Fruit fly (Drosophila melanogaster) ovary, adult (tissue): ENCODE results near the gene hfp.
A peak's percentile ranks its signal among the peaks of the same experiment; 100 is the strongest.

Experiments
- CG17801 ChIP-seq: fragments of 200-800 bp; optimal IDR thresholded peaks from 2 replicates; lab custom pipeline; 2019; ENCODE audit warnings: missing biosample characterization, mild to moderate bottlenecking, missing genetic modification characterization, moderate library complexity; ENCODE audit not compliant: partially characterized antibody

The hfp gene

dm6 chr3L:1531159-1531558, 28.8 kb upstream of the hfp start, which contains the start of gene Ir62a:
TSS of gene Ir62a (minus strand) at chr3L:1531259.
- no peak for TF ChIP-seq CG17801 (GFP tag; lab: Kevin White, UChicago)

DNA sequence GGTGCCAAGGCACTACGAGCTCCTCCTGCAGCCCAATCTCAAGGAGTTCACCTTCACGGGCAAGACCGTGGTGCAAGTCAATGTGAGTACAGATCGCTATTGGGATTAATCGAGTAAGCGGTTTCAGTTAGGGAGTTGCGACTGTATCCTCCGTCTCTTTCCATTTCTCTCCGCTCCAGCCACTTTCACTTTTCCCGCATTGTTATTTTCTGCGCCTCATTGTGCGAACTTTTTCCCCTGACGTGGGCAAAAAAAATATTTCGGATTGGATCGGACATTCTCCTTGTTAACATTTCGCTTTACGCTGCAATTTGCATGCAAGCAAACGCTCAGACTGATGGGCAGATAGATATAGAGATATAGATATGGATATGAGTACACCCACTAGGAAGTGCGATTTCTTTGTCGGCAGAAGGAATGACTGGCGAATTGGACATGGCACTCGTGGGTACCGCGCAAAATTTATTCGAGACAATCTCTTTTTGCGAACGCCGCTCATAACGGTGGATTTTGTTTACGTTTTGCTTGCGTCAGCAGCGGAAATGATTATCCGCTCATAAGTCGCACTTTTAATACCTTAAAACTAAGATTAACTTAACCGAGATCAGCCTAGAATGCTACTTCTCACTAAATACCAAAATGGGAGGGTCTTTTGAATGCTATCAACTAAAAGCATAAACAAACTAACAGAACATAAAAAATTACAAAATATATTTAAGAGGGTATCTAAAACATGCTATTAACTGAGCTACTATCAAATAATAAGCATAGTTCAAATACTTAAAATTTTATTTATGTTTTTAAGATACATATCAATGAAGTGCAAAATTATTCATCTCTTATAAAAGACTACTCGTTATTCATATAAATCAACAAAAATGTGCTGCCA, 16.6 kb upstream of the hfp start:
- TF ChIP-seq CG17801 (GFP tag; lab: Kevin White, UChicago) = peak; percentile 52

dm6 chr3L:1517274-1518047, 15.1 kb upstream of the hfp start:
- TF ChIP-seq CG17801 (GFP tag; lab: Kevin White, UChicago) = peak; percentile 9

dm6 chr3L:1516631-1517273, 14.4 kb upstream of the hfp start, which contains the start of gene cue:
TSS of gene cue (minus strand) at chr3L:1517271.
- no peak for TF ChIP-seq CG17801 (GFP tag; lab: Kevin White, UChicago)

dm6 chr3L:1515820-1516540, 13.6 kb upstream of the hfp start:
- peak; percentile 84 for TF ChIP-seq CG17801 (GFP tag; lab: Kevin White, UChicago)

DNA sequence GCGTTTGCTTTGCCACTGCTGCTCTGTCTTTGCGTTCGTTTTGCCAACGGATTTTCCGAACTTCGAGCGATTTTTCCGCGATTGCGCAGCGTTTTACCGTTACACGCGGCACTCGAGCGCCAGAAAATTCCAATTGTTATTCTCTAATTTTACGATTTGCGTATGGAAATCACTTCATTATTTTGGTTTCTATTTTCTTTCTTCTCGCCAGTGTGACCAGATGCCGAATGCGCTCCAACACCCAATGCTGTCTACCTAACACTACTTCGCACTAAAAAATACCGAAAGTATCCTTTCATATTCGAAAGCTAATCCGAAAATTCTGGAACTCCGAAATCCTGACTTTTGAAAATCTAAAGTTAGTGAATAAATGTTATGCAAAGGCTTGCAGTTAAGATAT, 6.0 kb downstream of the hfp start, which contains the start of gene CG12084:
Gene CG12084 (minus strand): TSS at position 236 of the 400 bp plus-strand sequence.
- TF ChIP-seq CG17801 (GFP tag; lab: Kevin White, UChicago) = no peak

dm6 chr3L:1495803-1496202, 6.6 kb downstream of the hfp start:
- no peak for TF ChIP-seq CG17801 (GFP tag; lab: Kevin White, UChicago)

- no peak for TF ChIP-seq CG17801 (GFP tag; lab: Kevin White, UChicago)
These were observed 12.9 kb downstream of the hfp start, which contains the start of gene stet for dm6 chr3L:1489523-1489922. TSS of gene stet (minus strand) at chr3L:1489547.

- no peak for TF ChIP-seq CG17801 (GFP tag; lab: Kevin White, UChicago)
These were observed 13.7 kb downstream of the hfp start for dm6 chr3L:1488592-1489183.

- TF ChIP-seq CG17801 (GFP tag; lab: Kevin White, UChicago) = no peak
These were observed 17.6 kb downstream of the hfp start for dm6 chr3L:1484747-1485146.

DNA sequence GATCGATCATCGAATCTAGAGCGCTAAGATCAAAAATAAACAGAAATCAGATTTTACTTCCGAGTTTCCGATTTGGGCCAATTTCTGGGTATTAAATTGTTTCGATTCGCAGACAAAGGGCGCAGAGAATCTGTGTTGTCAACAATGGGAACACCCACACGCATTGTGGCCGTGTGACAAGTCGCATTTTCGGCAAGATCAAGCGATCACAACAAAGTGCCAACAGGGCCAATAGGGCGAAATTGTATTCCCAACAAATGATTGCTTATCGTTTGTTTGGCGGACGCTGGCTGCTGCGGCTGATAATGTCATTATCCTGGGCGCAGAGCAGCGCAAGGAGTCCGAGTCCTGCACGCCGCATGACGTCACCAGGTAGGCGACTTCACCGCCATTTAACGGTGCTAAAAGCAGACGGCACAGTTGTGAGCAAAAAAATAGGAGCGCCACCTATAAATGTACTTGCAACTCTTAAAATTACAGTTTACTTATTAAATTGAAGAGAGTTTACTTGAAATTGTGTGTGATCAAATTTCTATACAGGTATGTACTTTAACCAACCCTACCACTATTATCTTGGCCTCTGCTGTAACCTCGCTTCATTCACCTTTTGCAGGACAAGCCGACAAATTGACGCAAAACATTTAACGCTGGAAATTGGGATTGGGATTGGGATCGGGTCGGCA, 23.3 kb downstream of the hfp start:
- TF ChIP-seq CG17801 (GFP tag; lab: Kevin White, UChicago) = peak; percentile 64

dm6 chr3L:1477319-1477718, 25.1 kb downstream of the hfp start, which contains the start of gene robl62A:
TSS of gene robl62A (plus strand) at chr3L:1477619.
- no peak for TF ChIP-seq CG17801 (GFP tag; lab: Kevin White, UChicago)

dm6 chr3L:1475157-1475556, 27.2 kb downstream of the hfp start, which contains the start of gene Ptp61F:
TSS of gene Ptp61F (minus strand) at chr3L:1475257.
- TF ChIP-seq CG17801 (GFP tag; lab: Kevin White, UChicago) = no peak
